Worm (Caenorhabditis elegans): Measurements from ENCODE around the gene C01B10.44.
A peak's percentile ranks its signal among the peaks of the same experiment; 100 is the strongest.

C01B10.44 gene

ce11 chrIV:6631704-6632272 is 8.3 kb downstream of the C01B10.44 start, which contains the start of the genes cest-5.1 and C01B10.9:
cest-5.1 (minus strand) TSS chrIV:6631754.
C01B10.9 (plus strand) TSS chrIV:6632222.
- no peak for TF ChIP-seq zag-1 (tag; optimal IDR thresholded peaks at IDR 0.05)
- no peak for TF ChIP-seq unc-39 (tag; optimal IDR thresholded peaks at IDR 0.05)
- peak; percentile 88 for TF ChIP-seq unc-130 (GFP tag; optimal IDR thresholded peaks at IDR 0.05)
- TF ChIP-seq zip-2 (tag; optimal IDR thresholded peaks at IDR 0.05) = peak; percentile 4
- peak; percentile 86 for TF ChIP-seq ZK337.2 (GFP tag; IDR thresholded peaks at IDR 0.05)
- TF ChIP-seq snpc-4 (tag; optimal IDR thresholded peaks at IDR 0.05) = peak; percentile 12
- peak; percentile 90 for TF ChIP-seq snpc-1.2 (GFP tag; IDR thresholded peaks at IDR 0.05)
- TF ChIP-seq lin-38 (GFP tag; IDR thresholded peaks at IDR 0.05) = peak; percentile 74
- TF ChIP-seq duxl-1 (tag; optimal IDR thresholded peaks at IDR 0.05; ENCODE audit: poor library complexity) = peak; percentile 41
- peak in 1 of 2 experiments; percentile 7 for TF ChIP-seq daf-16 (GFP tag; optimal IDR thresholded peaks at IDR 0.05)
- peak; percentile 59 for TF ChIP-seq daf-16 (tag; optimal IDR thresholded peaks at IDR 0.05)
- no peak for TF ChIP-seq R02D3.7 (tag; optimal IDR thresholded peaks at IDR 0.05)
- peak; percentile 49 for TF ChIP-seq dve-1 (tag; optimal IDR thresholded peaks at IDR 0.05; ENCODE audit: insufficient read depth)
- TF ChIP-seq skn-1 (tag; optimal IDR thresholded peaks at IDR 0.05) = no peak
- peak; percentile 33 for TF ChIP-seq nhr-102 (tag; optimal IDR thresholded peaks at IDR 0.05)
- peak; percentile 30 for TF ChIP-seq rbr-2 (tag; optimal IDR thresholded peaks at IDR 0.05)
- no peak for TF ChIP-seq jun-1 (tag; optimal IDR thresholded peaks at IDR 0.05)
- TF ChIP-seq spr-1 (tag; optimal IDR thresholded peaks at IDR 0.05) = no peak
- peak; percentile 33; the same call in 1 of the 2 replicates for TF ChIP-seq ceh-44 (GFP tag; IDR thresholded peaks at IDR 0.05)
- peak in 1 of 2 experiments; percentile 79 for TF ChIP-seq lsy-2 (tag; optimal IDR thresholded peaks at IDR 0.05)
- no peak for TF ChIP-seq nhr-237 (tag; optimal IDR thresholded peaks at IDR 0.05)
- TF ChIP-seq dpl-1 (GFP tag; optimal IDR thresholded peaks at IDR 0.05) = peak; percentile 95
- peak; percentile 99 for TF ChIP-seq mes-2 (tag; optimal IDR thresholded peaks at IDR 0.05; ENCODE audit: poor library complexity, severe bottlenecking)
- peak in 1 of 2 experiments; percentile 90 for TF ChIP-seq hif-1 (tag; optimal IDR thresholded peaks at IDR 0.05)
- peak; percentile 63 for TF ChIP-seq dmd-6 (GFP tag; IDR thresholded peaks at IDR 0.05)
- peak; percentile 31 for TF ChIP-seq nhr-28 (tag; optimal IDR thresholded peaks at IDR 0.05)
- peak; percentile 15 for TF ChIP-seq T20F7.1 (GFP tag; optimal IDR thresholded peaks at IDR 0.05)
- 0 out of 2 replicates have a peak, but pooled peaks have one; percentile 31 for TF ChIP-seq madf-9 (GFP tag; conservative IDR thresholded peaks at IDR 0.05)
- TF ChIP-seq pqm-1 (tag; optimal IDR thresholded peaks at IDR 0.05) = no peak

DNA sequence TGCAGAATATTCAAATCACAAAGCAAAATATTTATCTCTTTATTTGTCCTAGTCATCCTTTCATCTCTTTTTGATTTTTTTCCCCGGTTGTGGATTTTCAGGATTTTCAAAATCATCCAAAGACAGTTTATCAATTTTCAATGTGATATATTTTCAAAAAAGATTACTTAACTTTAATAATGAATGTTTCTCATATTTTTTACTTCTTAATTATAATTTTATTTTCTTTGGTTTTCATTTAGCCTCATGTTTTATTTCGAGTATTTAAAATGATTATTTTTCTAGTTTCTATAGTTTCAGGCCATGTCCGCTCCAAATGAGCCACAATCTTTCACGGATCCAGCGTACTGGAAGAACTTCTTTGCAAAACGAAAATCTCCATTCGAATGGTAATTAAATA is 11.3 kb downstream of the C01B10.44 start, which contains the start of gene metl-13:
Gene metl-13 (plus strand): TSS at position 301 of the 400 bp plus-strand sequence.
- TF ChIP-seq F26F4.8 (GFP tag; conservative IDR thresholded peaks at IDR 0.05) (no peak), lin-38 (GFP tag; IDR thresholded peaks at IDR 0.05) (0 out of 2 replicates have a peak, but pooled peaks have one; percentile 24), hlh-11 (tag; optimal IDR thresholded peaks at IDR 0.05) (no peak), Y5F2A.4 (GFP tag; optimal IDR thresholded peaks at IDR 0.05) (no peak)

ce11 chrIV:6638256-6638655 is 14.8 kb downstream of the C01B10.44 start, which contains the start of gene C01B10.7:
C01B10.7 (plus strand) TSS chrIV:6638556.
- TF ChIP-seq spr-3 (GFP tag; optimal IDR thresholded peaks at IDR 0.05) (no peak), php-3 (GFP tag; IDR thresholded peaks at IDR 0.05) (no peak), pqm-1 (tag; optimal IDR thresholded peaks at IDR 0.05) (no peak), daf-8 (GFP tag; IDR thresholded peaks at IDR 0.05) (no peak), nhr-102 (tag; optimal IDR thresholded peaks at IDR 0.05) (no peak), ceh-62 (tag; optimal IDR thresholded peaks at IDR 0.05) (no peak)
